Fruit fly (Drosophila melanogaster) whole organism, embryonic: ENCODE results near the gene CG34427.

Experiments
- CG10654 ChIP-seq: fragments of 200-800 bp; sonication (Bioruptor generic); optimal IDR thresholded peaks from 2 replicates; lab custom pipeline; 2016; ENCODE audit warnings: missing biosample characterization, missing genetic modification characterization
- CG32772 ChIP-seq: fragments of 200-800 bp; sonication (Bioruptor generic); IDR thresholded peaks from 2 replicates; pipeline ENCODE4 v1.3.6; 2022; ENCODE audit warnings: missing biosample characterization, missing genetic modification characterization
- E2f2 ChIP-seq: fragments of 200-800 bp; sonication (Bioruptor generic); IDR thresholded peaks from 2 replicates; pipeline ENCODE4 v1.3.6; 2022; ENCODE audit warnings: missing biosample characterization, missing genetic modification characterization
- fru ChIP-seq: fragments of >200 bp; optimal IDR thresholded peaks from 2 replicates; lab custom pipeline; 2017
- insv ChIP-seq, 2 experiments: fragments of 200-800 bp; sonication (Bioruptor generic); optimal IDR thresholded peaks; 3 replicates each; lab custom pipeline; 2016 to 2018; ENCODE audit warnings: missing biosample characterization in 2 of 2, missing genetic modification characterization in 2 of 2
- stwl ChIP-seq: fragments of 200-800 bp; sonication (Bioruptor generic); optimal IDR thresholded peaks from 3 replicates; lab custom pipeline; 2018; ENCODE audit warnings: missing biosample characterization, mild to moderate bottlenecking, missing genetic modification characterization, moderate library complexity

DNA sequence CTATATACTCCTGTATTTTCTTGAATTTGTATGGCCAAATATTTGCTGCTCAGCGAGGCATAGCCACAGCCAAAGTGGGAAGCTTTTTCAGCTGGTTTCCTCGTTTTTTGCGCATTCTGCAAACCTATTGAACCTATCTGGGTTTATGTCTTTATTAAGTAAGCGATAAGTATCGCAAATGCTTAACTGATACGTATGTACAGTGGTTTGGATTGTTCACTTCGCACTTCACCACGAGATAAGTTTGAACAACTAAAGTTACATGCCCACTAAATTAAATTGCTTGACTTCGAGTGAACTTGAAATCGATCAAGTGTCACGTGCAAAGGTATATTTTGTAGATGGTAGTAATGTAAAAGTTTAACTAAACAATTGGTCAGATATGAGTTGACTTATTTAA lies 30.9 kb upstream of the CG34427 start:
- no peak for TF ChIP-seq CG10654 (GFP tag; lab: Kevin White, UChicago)
- TF ChIP-seq stwl = no peak
- TF ChIP-seq fru (lab: Kevin White, UChicago) = no peak
- TF ChIP-seq insv (GFP tag; optimal IDR thresholded peaks at IDR 0.05; lab: Kevin White, UChicago) = no peak
- no peak for TF ChIP-seq CG32772
- no peak for TF ChIP-seq E2f2
